Worm (Caenorhabditis elegans) whole organism, young adult: ENCODE measurements around the gene C53C7.3.

ENCODE experiments used
- F23B12.7 ChIP-seq: sonication (generic microtip); optimal IDR thresholded peaks from 2 replicates; lab custom pipeline; 2017; ENCODE audit warnings: missing genetic modification characterization, mild to moderate bottlenecking, missing compliant biosample characterization, antibody characterized with exemption, moderate library complexity; ENCODE audit not compliant: insufficient read depth
- F37B4.10 ChIP-seq: fragments of 200-800 bp; sonication (Bioruptor generic); IDR thresholded peaks from 2 replicates; pipeline ENCODE4 v1.3.6; 2022; ENCODE audit warnings: missing genetic modification characterization, missing compliant biosample characterization
- Y53G8AR.9 ChIP-seq: fragments of 200-800 bp; sonication (Bioruptor generic); conservative IDR thresholded peaks from 2 replicates; pipeline ENCODE4 v1.3.6; 2022; ENCODE audit warnings: missing genetic modification reagents, missing genetic modification characterization, missing compliant biosample characterization
- Y56A3A.18 ChIP-seq: fragments of 200-800 bp; sonication (Bioruptor generic); IDR thresholded peaks from 2 replicates; pipeline ENCODE4 v1.3.6; 2022; ENCODE audit warnings: missing genetic modification reagents, missing genetic modification characterization, missing compliant biosample characterization
- ZK185.1 ChIP-seq: sonication (generic microtip); optimal IDR thresholded peaks from 2 replicates; lab custom pipeline; 2016; ENCODE audit warnings: mild to moderate bottlenecking, missing genetic modification characterization, missing compliant biosample characterization; ENCODE audit not compliant: poor library complexity, severe bottlenecking
- ama-1 ChIP-seq, 3 experiments: fragments of 150-350 bp in 1 of 3; sonication (generic microtip) in 2 of 3; optimal IDR thresholded peaks; 2 replicates each; lab custom pipeline; 2014 to 2018; ENCODE audit warnings: missing biosample characterization in 2 of 3, missing genetic modification characterization in 2 of 3, missing genetic modification reagents in 2 of 3
- atf-7 ChIP-seq: sonication (generic microtip); optimal IDR thresholded peaks from 2 replicates; lab custom pipeline; 2017; ENCODE audit warnings: mild to moderate bottlenecking, missing genetic modification characterization, missing compliant biosample characterization
- athp-1 ChIP-seq: sonication (generic microtip); optimal IDR thresholded peaks from 2 replicates; lab custom pipeline; 2017; ENCODE audit warnings: mild to moderate bottlenecking, missing genetic modification characterization, missing compliant biosample characterization
- cebp-2 ChIP-seq: fragments of 200-800 bp; sonication (Bioruptor generic); IDR thresholded peaks from 2 replicates; pipeline ENCODE4 v1.3.6; 2022; ENCODE audit warnings: missing genetic modification characterization, missing compliant biosample characterization
- ceh-40 ChIP-seq: fragments of 200-800 bp; sonication (Bioruptor generic); IDR thresholded peaks from 2 replicates; pipeline ENCODE4 v1.3.6; 2022; ENCODE audit warnings: missing genetic modification characterization, missing compliant biosample characterization
- ceh-91 ChIP-seq: fragments of 200-800 bp; sonication (Bioruptor generic); IDR thresholded peaks from 2 replicates; pipeline ENCODE4 v1.3.6; 2022; ENCODE audit warnings: missing genetic modification reagents, missing genetic modification characterization, missing compliant biosample characterization
- dox-1 ChIP-seq: fragments of 200-800 bp; sonication (Bioruptor generic); IDR thresholded peaks from 2 replicates; pipeline ENCODE4 v1.3.6; 2022; ENCODE audit warnings: missing genetic modification reagents, missing genetic modification characterization, missing compliant biosample characterization
- dpff-1 ChIP-seq: sonication (generic microtip); optimal IDR thresholded peaks from 2 replicates; lab custom pipeline; 2017; ENCODE audit warnings: mild to moderate bottlenecking, missing genetic modification characterization, missing compliant biosample characterization
- efl-1 ChIP-seq: fragments of 150-350 bp; optimal IDR thresholded peaks from 2 replicates; lab custom pipeline; 2014; ENCODE audit warnings: missing biosample characterization, missing genetic modification reagents, missing genetic modification characterization
- egl-18 ChIP-seq: fragments of 200-800 bp; sonication (Bioruptor generic); IDR thresholded peaks from 2 replicates; pipeline ENCODE4 v1.3.6; 2022; ENCODE audit warnings: missing genetic modification reagents, missing genetic modification characterization, missing compliant biosample characterization
- egrh-3 ChIP-seq: fragments of 200-800 bp; sonication (Bioruptor generic); IDR thresholded peaks from 2 replicates; pipeline ENCODE4 v1.3.6; 2022; ENCODE audit warnings: missing genetic modification reagents, missing genetic modification characterization, missing compliant biosample characterization
- let-526 ChIP-seq: fragments of 200-800 bp; sonication (Bioruptor generic); IDR thresholded peaks from 2 replicates; pipeline ENCODE4 v1.3.6; 2022; ENCODE audit warnings: missing genetic modification reagents, missing genetic modification characterization, missing compliant biosample characterization
- lin-54 ChIP-seq: fragments of 200-800 bp; sonication (Bioruptor generic); optimal IDR thresholded peaks from 2 replicates; lab custom pipeline; 2018; ENCODE audit warnings: mild to moderate bottlenecking, missing genetic modification characterization, missing compliant biosample characterization
- lsl-1 ChIP-seq: fragments of 200-800 bp; sonication (Bioruptor generic); optimal IDR thresholded peaks from 2 replicates; lab custom pipeline; 2018; ENCODE audit warnings: mild to moderate bottlenecking, missing genetic modification characterization, moderate library complexity, missing compliant biosample characterization
- madf-3 ChIP-seq: fragments of 200-800 bp; sonication (Bioruptor generic); IDR thresholded peaks from 2 replicates; pipeline ENCODE4 v1.3.6; 2022; ENCODE audit warnings: missing genetic modification reagents, missing genetic modification characterization, missing compliant biosample characterization
- madf-6 ChIP-seq: fragments of 200-800 bp; sonication (Bioruptor generic); IDR thresholded peaks from 2 replicates; pipeline ENCODE4 v1.3.6; 2022; ENCODE audit warnings: missing genetic modification reagents, missing genetic modification characterization, missing compliant biosample characterization
- mcd-1 ChIP-seq: fragments of 200-800 bp; sonication (Bioruptor generic); IDR thresholded peaks from 2 replicates; pipeline ENCODE4 v1.3.6; 2022; ENCODE audit warnings: missing genetic modification reagents, missing genetic modification characterization, missing compliant biosample characterization
- nfya-1 ChIP-seq: sonication (generic microtip); optimal IDR thresholded peaks from 2 replicates; lab custom pipeline; 2017; ENCODE audit warnings: antibody characterized with exemption, missing compliant biosample characterization, missing genetic modification characterization, borderline replicate concordance; ENCODE audit not compliant: insufficient read depth
- nhr-120 ChIP-seq: fragments of 200-800 bp; sonication (Bioruptor generic); IDR thresholded peaks from 2 replicates; pipeline ENCODE4 v1.3.6; 2022; ENCODE audit warnings: missing genetic modification characterization, missing compliant biosample characterization
- rcor-1 ChIP-seq: fragments of 200-800 bp; sonication (Bioruptor generic); IDR thresholded peaks from 2 replicates; pipeline ENCODE4 v1.3.6; 2022; ENCODE audit warnings: missing genetic modification reagents, missing genetic modification characterization, missing compliant biosample characterization
- repo-1 ChIP-seq: sonication (generic microtip); optimal IDR thresholded peaks from 2 replicates; lab custom pipeline; 2017; ENCODE audit warnings: mild to moderate bottlenecking, missing genetic modification characterization, missing compliant biosample characterization
- sea-2 ChIP-seq: fragments of 200-800 bp; sonication (Bioruptor generic); IDR thresholded peaks from 2 replicates; pipeline ENCODE4 v1.3.6; 2022; ENCODE audit warnings: missing genetic modification characterization, missing compliant biosample characterization
- snpc-3.4 ChIP-seq: sonication (generic microtip); optimal IDR thresholded peaks from 2 replicates; lab custom pipeline; 2017; ENCODE audit warnings: missing genetic modification characterization, mild to moderate bottlenecking, missing compliant biosample characterization, antibody characterized with exemption, moderate library complexity, missing genotype, missing genetic modification reagents
- somi-1 ChIP-seq: fragments of 200-800 bp; sonication (Bioruptor generic); optimal IDR thresholded peaks from 2 replicates; lab custom pipeline; 2018; ENCODE audit warnings: mild to moderate bottlenecking, missing genetic modification characterization, missing compliant biosample characterization
- tbx-9 ChIP-seq: sonication (generic microtip); optimal IDR thresholded peaks from 2 replicates; lab custom pipeline; 2016; ENCODE audit warnings: borderline replicate concordance, missing genetic modification characterization, inconsistent platforms, missing compliant biosample characterization
- unc-62 ChIP-seq: fragments of 150-350 bp; optimal IDR thresholded peaks from 2 replicates; lab custom pipeline; 2014; ENCODE audit warnings: missing biosample characterization, missing genetic modification reagents, missing genetic modification characterization
- ztf-18 ChIP-seq: sonication (generic microtip); optimal IDR thresholded peaks from 2 replicates; lab custom pipeline; 2016; ENCODE audit warnings: missing genotype, mild to moderate bottlenecking, missing genetic modification characterization, missing compliant biosample characterization
- ztf-25 ChIP-seq: fragments of 200-800 bp; sonication (Bioruptor generic); IDR thresholded peaks from 2 replicates; pipeline ENCODE4 v1.3.6; 2022; ENCODE audit warnings: missing genetic modification reagents, missing genetic modification characterization, missing compliant biosample characterization
- ztf-28 ChIP-seq: fragments of 200-800 bp; sonication (Bioruptor generic); IDR thresholded peaks from 2 replicates; pipeline ENCODE4 v1.3.6; 2022; ENCODE audit warnings: missing genetic modification reagents, missing genetic modification characterization, missing compliant biosample characterization

C53C7.3 gene

DNA sequence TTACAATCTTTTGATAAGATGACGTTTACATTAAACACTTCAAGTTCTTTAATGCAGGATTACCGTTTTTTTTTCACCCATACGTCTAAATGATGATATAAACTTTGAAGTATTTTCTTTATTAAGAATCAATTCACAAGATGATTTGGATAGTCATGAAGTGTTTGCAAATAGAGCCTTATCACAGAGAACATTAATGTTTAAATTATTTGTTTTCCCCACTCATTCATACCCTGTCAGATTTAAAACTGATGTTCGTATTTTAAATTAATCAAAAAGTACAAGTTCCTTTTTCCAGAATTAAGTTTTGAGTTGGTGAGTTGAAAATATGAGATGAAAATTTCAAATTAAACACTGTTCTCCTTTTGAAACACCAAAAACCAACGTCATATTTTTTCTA is 42.3 kb downstream of the C53C7.3 start, which contains the start of gene R03G8.3:
Gene R03G8.3 (plus strand): TSS at position 301 of the 400 bp plus-strand sequence.
- no peak for TF ChIP-seq lsl-1 (GFP tag; lab: Kevin White, UChicago)

DNA sequence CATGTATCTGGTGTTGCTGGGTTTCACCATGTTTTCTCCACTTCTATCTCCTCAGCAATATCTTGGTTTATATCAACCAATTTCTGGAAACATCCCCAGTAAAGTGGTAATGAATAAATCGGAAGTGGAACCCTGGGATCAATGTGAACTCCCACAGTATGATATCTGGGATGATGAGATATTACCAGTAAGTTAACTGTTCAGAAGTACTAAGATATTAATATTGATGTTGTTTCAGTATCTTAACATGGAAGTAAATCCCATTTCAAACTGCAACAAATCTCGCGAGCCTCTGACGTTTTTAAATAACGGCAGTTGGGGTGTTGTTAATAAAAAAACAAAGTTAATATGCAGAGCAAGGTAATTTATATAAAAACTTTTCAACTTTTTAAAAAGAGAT is 42.8 kb downstream of the C53C7.3 start:
- TF ChIP-seq atf-7 (tag; lab: Kevin White, UChicago) (no peak), repo-1 (no peak), Y53G8AR.9 (GFP tag; lab: Robert Waterston, UW) (no peak), athp-1 (tag; lab: Kevin White, UChicago) (no peak), somi-1 (GFP tag; lab: Kevin White, UChicago) (no peak), ceh-91 (GFP tag; lab: Robert Waterston, UW) (no peak), F23B12.7 (tag; lab: Kevin White, UChicago) (no peak), tbx-9 (tag; lab: Kevin White, UChicago) (no peak), rcor-1 (GFP tag; lab: Robert Waterston, UW) (no peak), dox-1 (GFP tag; lab: Robert Waterston, UW) (no peak), snpc-3.4 (no peak), nfya-1 (tag; lab: Kevin White, UChicago) (no peak), F37B4.10 (no peak), efl-1 (GFP tag; lab: Kevin White, UChicago) (no peak), dpff-1 (tag; lab: Kevin White, UChicago) (no peak), let-526 (GFP tag; lab: Robert Waterston, UW) (no peak), madf-6 (GFP tag; lab: Robert Waterston, UW) (no peak)

DNA sequence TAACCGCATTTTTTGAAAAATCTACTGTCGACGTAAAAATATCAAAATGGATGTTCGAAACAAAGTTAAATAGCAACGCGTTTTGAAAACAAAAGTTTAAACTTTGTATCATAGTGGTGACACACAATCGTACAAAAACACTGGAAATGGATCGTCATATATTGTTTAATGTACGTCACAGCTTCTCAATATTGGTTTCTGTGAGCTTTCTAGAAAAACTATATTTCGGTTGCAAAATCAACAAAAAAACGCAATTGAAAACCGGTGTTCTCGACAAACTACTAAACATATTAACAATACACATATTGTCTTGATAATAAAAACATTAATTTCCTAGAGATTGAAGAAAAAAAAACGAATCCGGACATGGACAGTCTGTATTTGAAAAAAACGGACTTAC is 52.1 kb downstream of the C53C7.3 start, which contains the start of gene R03G8.6:
Gene R03G8.6 (minus strand): TSS at position 101 of the 400 bp plus-strand sequence.
- no peak for TF ChIP-seq lin-54 (GFP tag; lab: Kevin White, UChicago)
- no peak for TF ChIP-seq ZK185.1 (tag; lab: Kevin White, UChicago)
- TF ChIP-seq sea-2 (GFP tag; lab: Robert Waterston, UW) = no peak
- TF ChIP-seq ceh-40 = no peak
- TF ChIP-seq nhr-120 (GFP tag; lab: Robert Waterston, UW) = no peak
- TF ChIP-seq egl-18 (GFP tag; lab: Robert Waterston, UW) = no peak
- TF ChIP-seq mcd-1 (GFP tag; lab: Robert Waterston, UW) = no peak
- TF ChIP-seq ztf-18 = no peak
- TF ChIP-seq cebp-2 = no peak
- TF ChIP-seq Y56A3A.18 (GFP tag; lab: Robert Waterston, UW) = no peak
- TF ChIP-seq ztf-25 (GFP tag; lab: Robert Waterston, UW) = no peak
- no peak for TF ChIP-seq egrh-3 (GFP tag; lab: Robert Waterston, UW)
- TF ChIP-seq madf-3 (GFP tag; lab: Robert Waterston, UW) = no peak
- no peak for TF ChIP-seq ama-1 (optimal IDR thresholded peaks at IDR 0.05; lab: Kevin White, UChicago)
- no peak for TF ChIP-seq ama-1 (GFP tag; optimal IDR thresholded peaks at IDR 0.05; lab: Kevin White, UChicago)
- no peak for TF ChIP-seq ztf-28 (GFP tag; lab: Robert Waterston, UW)
- no peak for TF ChIP-seq unc-62 (GFP tag; lab: Kevin White, UChicago)
